Fruit fly (Drosophila melanogaster) Kc167 (cell line): ENCODE measurements around the gene CG1647.

Source experiments
- Sin3A ChIP-seq: fragments of >200 bp; optimal IDR thresholded peaks from 2 replicates; lab custom pipeline; 2018; ENCODE audit warnings: missing external identifiers
- h ChIP-seq: fragments of >200 bp; optimal IDR thresholded peaks from 3 replicates; lab custom pipeline; 2018; ENCODE audit warnings: missing external identifiers
- psq ChIP-seq: fragments of >200 bp; optimal IDR thresholded peaks from 2 replicates; lab custom pipeline; 2017; ENCODE audit warnings: missing external identifiers

- TF ChIP-seq h (lab: Kevin White, UChicago) (no peak), psq (lab: Kevin White, UChicago) (no peak), Sin3A (lab: Kevin White, UChicago) (no peak)
Measured at dm6 chr3R:28790222-28790621, 29.8 kb upstream of the CG1647 start, which contains the start of gene intr.
